Fruit fly (Drosophila melanogaster): ENCODE data around the gene CG10026.

The CG10026 gene

DNA sequence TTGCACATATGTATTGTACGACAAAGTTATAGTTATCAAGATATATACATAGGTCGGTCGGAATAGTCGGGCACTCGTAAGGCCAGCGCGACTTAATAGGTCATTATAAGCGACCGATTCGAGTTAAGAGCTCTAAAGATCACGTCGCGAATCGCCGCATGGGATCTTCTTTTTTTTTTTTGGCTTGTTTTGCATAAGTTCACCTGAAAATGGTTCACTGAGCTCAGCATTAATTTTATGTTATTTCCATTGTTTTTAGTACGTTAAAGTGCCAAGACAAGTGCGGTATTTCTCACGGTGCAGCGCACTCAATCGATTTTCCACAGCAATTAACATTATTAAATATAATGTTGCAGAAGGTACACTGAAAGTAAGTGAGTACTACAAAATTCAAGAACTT is 12.7 kb upstream of the CG10026 start (continued):
- no peak for TF ChIP-seq acj6 (GFP tag; optimal IDR thresholded peaks at IDR 0.05)
- no peak for TF ChIP-seq CG6808 (GFP tag; optimal IDR thresholded peaks at IDR 0.05)
- TF ChIP-seq Sox14 (GFP tag; optimal IDR thresholded peaks at IDR 0.05) = no peak
- TF ChIP-seq salr (GFP tag; optimal IDR thresholded peaks at IDR 0.05) = no peak
- no peak for TF ChIP-seq pdm3 (GFP tag; optimal IDR thresholded peaks at IDR 0.05)
- TF ChIP-seq Ets21C (GFP tag; optimal IDR thresholded peaks at IDR 0.05) = no peak
- no peak for TF ChIP-seq dac (GFP tag; optimal IDR thresholded peaks at IDR 0.05)

DNA sequence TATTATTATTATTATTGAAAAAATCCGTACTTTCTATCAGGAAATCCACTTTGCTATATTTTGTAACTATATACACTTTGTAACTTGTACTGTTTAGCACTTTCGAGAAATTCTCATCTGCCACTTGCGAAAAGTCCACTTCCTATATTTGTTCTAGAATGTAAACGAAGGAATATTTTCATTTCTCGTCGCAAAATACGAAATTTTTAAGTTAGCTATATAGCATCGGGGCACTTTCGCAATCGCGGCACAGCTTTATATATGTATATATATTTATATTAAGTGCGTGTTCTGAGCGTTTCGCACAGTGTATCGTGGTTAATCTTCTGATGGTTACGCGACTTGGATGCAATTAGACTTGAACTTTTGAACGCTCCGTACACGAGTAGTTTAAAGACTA is 12.3 kb upstream of the CG10026 start, which contains the start of gene RanGAP:
Gene RanGAP, plus strand, starts transcription at position 169 of the 400 bp plus-strand sequence.
- TF ChIP-seq CG8632 (GFP tag; optimal IDR thresholded peaks at IDR 0.05) (no peak), Eip78C (GFP tag) (peak; percentile 24), Met (GFP tag; optimal IDR thresholded peaks at IDR 0.05) (no peak), ss (GFP tag; optimal IDR thresholded peaks at IDR 0.05) (no peak), CG11294 (GFP tag; IDR thresholded peaks at IDR 0.05) (peak; percentile 27; the same call in 1 of the 2 replicates), net (GFP tag; optimal IDR thresholded peaks at IDR 0.05) (peak; percentile 18), CG6792 (GFP tag; optimal IDR thresholded peaks at IDR 0.05) (no peak), CG32006 (GFP tag; optimal IDR thresholded peaks at IDR 0.05) (peak; percentile 60), CG6276 (GFP tag; optimal IDR thresholded peaks at IDR 0.05) (peak; percentile 60), CG9139 (GFP tag; optimal IDR thresholded peaks at IDR 0.05) (no peak), Eip75B (GFP tag; optimal IDR thresholded peaks at IDR 0.05) (no peak), CG6808 (GFP tag; optimal IDR thresholded peaks at IDR 0.05) (peak; percentile 40), eg (GFP tag; IDR thresholded peaks at IDR 0.05) (0 out of 3 replicates have a peak, but pooled peaks have one; percentile 39), CG10669 (GFP tag; optimal IDR thresholded peaks at IDR 0.05) (peak; percentile 9), CG4318 (GFP tag; optimal IDR thresholded peaks at IDR 0.05) (peak; percentile 27), CG11902 (GFP tag; optimal IDR thresholded peaks at IDR 0.05) (no peak), Hr39 (GFP tag; optimal IDR thresholded peaks at IDR 0.05) (no peak), fd59A (GFP tag; optimal IDR thresholded peaks at IDR 0.05) (no peak), CG3919 (GFP tag; optimal IDR thresholded peaks at IDR 0.05) (no peak), Sox102F (GFP tag; optimal IDR thresholded peaks at IDR 0.05) (no peak), CG6163 (GFP tag; IDR thresholded peaks at IDR 0.05) (peak; percentile 40; the same call in 2 of the 3 replicates), cyc (GFP tag; optimal IDR thresholded peaks at IDR 0.05) (no peak), CG11762 (GFP tag; optimal IDR thresholded peaks at IDR 0.05; ENCODE audit: insufficient read depth) (no peak), dsx (GFP tag; optimal IDR thresholded peaks at IDR 0.05; ENCODE audit: poor library complexity, severe bottlenecking) (no peak), Sox15 (GFP tag; optimal IDR thresholded peaks at IDR 0.05) (no peak), esn (GFP tag; optimal IDR thresholded peaks at IDR 0.05) (no peak), CG16779 (tag; optimal IDR thresholded peaks at IDR 0.05) (peak; percentile 11), CG1621 (tag; optimal IDR thresholded peaks at IDR 0.05) (no peak), achi (GFP tag; optimal IDR thresholded peaks at IDR 0.05) (no peak), Hr4 (GFP tag; optimal IDR thresholded peaks at IDR 0.05) (no peak), svp (GFP tag) (peak; percentile 71), Sox14 (GFP tag; optimal IDR thresholded peaks at IDR 0.05) (no peak), CG8119 (GFP tag; IDR thresholded peaks at IDR 0.05) (no peak), CG34406 (GFP tag; optimal IDR thresholded peaks at IDR 0.05) (no peak), dac (GFP tag; optimal IDR thresholded peaks at IDR 0.05) (no peak), salr (GFP tag; optimal IDR thresholded peaks at IDR 0.05) (peak in 1 of 2 experiments; percentile 1), Gug (GFP tag; IDR thresholded peaks at IDR 0.05) (no peak), OdsH (GFP tag; optimal IDR thresholded peaks at IDR 0.05) (peak; percentile 13), CG3032 (tag; optimal IDR thresholded peaks at IDR 0.05) (no peak), Smox (GFP tag; optimal IDR thresholded peaks at IDR 0.05) (no peak)
